Worm (Caenorhabditis elegans): ENCODE results near the gene C49C3.7.

C49C3.7 gene

DNA sequence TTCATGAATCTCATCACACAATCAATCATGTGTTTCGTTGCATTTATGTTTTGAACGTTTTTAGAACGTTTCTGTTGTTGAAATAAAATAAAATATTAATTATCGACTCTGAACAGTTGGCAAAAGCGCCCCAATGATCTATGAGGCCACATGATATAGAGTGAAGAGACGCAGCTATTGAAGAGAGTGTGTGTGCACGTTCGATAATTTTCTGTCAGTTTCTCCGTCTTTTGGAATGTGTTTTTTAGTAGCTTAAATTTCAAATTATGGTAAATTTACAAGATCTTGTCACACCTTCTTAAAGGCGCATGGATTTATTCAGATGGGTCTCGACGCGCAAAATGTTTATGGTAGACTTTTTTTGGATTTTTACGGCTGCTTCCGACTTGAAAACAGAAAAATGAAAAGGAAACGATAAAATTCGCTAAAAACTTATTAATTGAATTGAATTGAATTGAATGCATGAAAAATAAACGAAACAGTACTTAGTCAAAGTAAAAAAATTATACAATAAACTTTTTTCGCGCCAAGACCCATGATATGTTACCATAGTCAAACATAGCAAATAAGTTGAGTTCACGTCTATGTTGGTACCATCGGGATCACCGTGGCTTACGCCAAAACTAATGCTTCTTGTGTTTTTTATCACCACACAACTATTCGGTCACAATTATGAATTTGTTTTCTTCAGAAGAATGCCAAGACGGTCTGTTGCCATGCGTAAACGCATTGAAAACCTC is 1.4 kb downstream of the C49C3.7 start, which contains the start of gene C49C3.15 (continued):
- TF ChIP-seq Y75B8A.6 (GFP tag; IDR thresholded peaks at IDR 0.05) = no peak
- peak in 1 of 2 experiments; percentile 10 for TF ChIP-seq mdl-1 (tag; optimal IDR thresholded peaks at IDR 0.05)
- TF ChIP-seq madf-9 (GFP tag; conservative IDR thresholded peaks at IDR 0.05) = no peak
- no peak for TF ChIP-seq dmd-6 (GFP tag; IDR thresholded peaks at IDR 0.05)
- no peak for TF ChIP-seq arid-1 (GFP tag; conservative IDR thresholded peaks at IDR 0.05)
- no peak for TF ChIP-seq saeg-2 (GFP tag; IDR thresholded peaks at IDR 0.05)
- no peak for TF ChIP-seq spr-3 (GFP tag; optimal IDR thresholded peaks at IDR 0.05)
- no peak for TF ChIP-seq ceh-62 (tag; optimal IDR thresholded peaks at IDR 0.05)
- no peak for TF ChIP-seq fkh-10 (GFP tag; optimal IDR thresholded peaks at IDR 0.05)
- TF ChIP-seq mes-2 (tag; optimal IDR thresholded peaks at IDR 0.05; ENCODE audit: poor library complexity, severe bottlenecking) = peak; percentile 47
- TF ChIP-seq F44E2.7 (GFP tag; IDR thresholded peaks at IDR 0.05) = no peak
- TF ChIP-seq daf-8 (GFP tag; IDR thresholded peaks at IDR 0.05) = no peak
- TF ChIP-seq nhr-41 (GFP tag; IDR thresholded peaks at IDR 0.05) = no peak
- no peak for TF ChIP-seq unc-130 (GFP tag; optimal IDR thresholded peaks at IDR 0.05)

DNA sequence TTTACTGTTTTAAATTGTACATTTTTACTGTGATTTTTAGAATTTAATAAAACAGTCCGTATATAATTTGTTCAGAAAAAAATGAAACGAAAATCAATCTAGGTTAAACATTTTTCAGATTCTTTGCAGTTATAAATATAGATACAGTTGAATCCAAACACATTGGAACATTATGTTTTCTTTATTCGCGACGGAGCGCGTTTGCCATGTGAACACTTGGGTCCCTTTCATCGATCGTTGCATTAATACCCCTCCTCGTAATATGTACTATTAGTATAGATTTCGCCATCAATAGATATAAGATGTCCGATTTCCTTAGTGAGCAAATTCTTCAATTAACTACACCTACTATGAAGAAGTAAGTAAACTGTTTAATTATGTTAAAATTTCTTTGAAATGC is 2.7 kb downstream of the C49C3.7 start, which contains the start of gene C49C3.8:
C49C3.8 (plus strand) TSS at position 173 of the 400 bp plus-strand sequence.
- TF ChIP-seq lin-39 (tag; optimal IDR thresholded peaks at IDR 0.05) = no peak
- peak; percentile 27 for TF ChIP-seq mes-2 (tag; optimal IDR thresholded peaks at IDR 0.05; ENCODE audit: poor library complexity, severe bottlenecking)
- no peak for TF ChIP-seq R02D3.7 (tag; optimal IDR thresholded peaks at IDR 0.05)
- no peak for TF ChIP-seq mdt-29 (GFP tag; IDR thresholded peaks at IDR 0.05)
- peak in 1 of 2 experiments; percentile 51 for TF ChIP-seq lsy-2 (tag; optimal IDR thresholded peaks at IDR 0.05)
- peak; percentile 40 for TF ChIP-seq lin-38 (GFP tag; IDR thresholded peaks at IDR 0.05)
- no peak for TF ChIP-seq nhr-111 (GFP tag; optimal IDR thresholded peaks at IDR 0.05)
- TF ChIP-seq F44E2.7 (GFP tag; IDR thresholded peaks at IDR 0.05) = no peak
- TF ChIP-seq nhr-41 (GFP tag; IDR thresholded peaks at IDR 0.05) = no peak
- no peak for TF ChIP-seq ZK337.2 (GFP tag; IDR thresholded peaks at IDR 0.05)
- TF ChIP-seq zag-1 (tag; optimal IDR thresholded peaks at IDR 0.05) = no peak
- no peak for TF ChIP-seq snpc-1.2 (GFP tag; IDR thresholded peaks at IDR 0.05)
- no peak for TF ChIP-seq lin-1 (GFP tag; IDR thresholded peaks at IDR 0.05)
- peak; percentile 79 for TF ChIP-seq aha-1 (tag)
- no peak for TF ChIP-seq nhr-11 (tag; optimal IDR thresholded peaks at IDR 0.05)
- TF ChIP-seq zfp-2 (tag; optimal IDR thresholded peaks at IDR 0.05) = no peak
- no peak for TF ChIP-seq Y105C5A.15 (GFP tag; IDR thresholded peaks at IDR 0.05)
- TF ChIP-seq ceh-62 (tag; optimal IDR thresholded peaks at IDR 0.05) = no peak
- TF ChIP-seq mep-1 (tag; optimal IDR thresholded peaks at IDR 0.05) = no peak

DNA sequence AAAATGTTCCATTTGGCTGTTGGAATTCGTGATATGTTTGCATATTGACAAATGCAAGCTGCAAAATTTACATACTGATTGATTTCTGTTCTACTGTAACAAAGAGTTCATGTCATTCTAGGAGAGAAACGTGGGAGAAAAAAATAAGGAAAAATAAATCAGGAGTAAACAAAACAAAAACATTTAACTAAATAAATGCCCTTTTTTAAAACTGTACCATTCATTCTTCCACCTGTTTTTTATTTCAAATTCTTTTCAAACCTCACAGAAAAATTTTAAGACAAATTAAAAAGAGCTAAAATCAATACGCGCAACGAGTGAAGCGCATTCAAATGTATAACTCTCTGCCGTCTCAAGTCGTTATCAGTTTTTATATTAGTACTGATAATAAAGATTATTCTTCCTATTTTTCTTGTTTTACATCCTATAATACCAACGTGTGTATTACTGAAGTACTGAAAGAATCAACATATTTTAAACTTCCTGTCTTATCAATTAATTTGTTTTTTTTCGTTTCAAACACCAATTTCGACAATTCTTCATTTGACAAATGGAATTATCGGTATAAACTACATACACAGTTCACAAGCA is 6.7 kb downstream of the C49C3.7 start, which contains the start of gene C49C3.10:
C49C3.10 (minus strand) TSS at position 51 of the 591 bp plus-strand sequence.
- TF ChIP-seq lim-7 (GFP tag; IDR thresholded peaks at IDR 0.05) (no peak), daf-16 (GFP tag; optimal IDR thresholded peaks at IDR 0.05) (no peak), daf-16 (tag; optimal IDR thresholded peaks at IDR 0.05) (peak; percentile 94), nhr-10 (tag; optimal IDR thresholded peaks at IDR 0.05) (no peak), dve-1 (tag; optimal IDR thresholded peaks at IDR 0.05; ENCODE audit: insufficient read depth) (peak; percentile 66), F26F4.8 (GFP tag; conservative IDR thresholded peaks at IDR 0.05) (no peak), ceh-28 (tag; optimal IDR thresholded peaks at IDR 0.05) (no peak), daf-8 (GFP tag; IDR thresholded peaks at IDR 0.05) (no peak), nhr-48 (tag; optimal IDR thresholded peaks at IDR 0.05) (no peak), ctbp-1 (GFP tag; IDR thresholded peaks at IDR 0.05) (no peak), pqm-1 (tag; optimal IDR thresholded peaks at IDR 0.05) (peak; percentile 72), tag-97 (GFP tag; IDR thresholded peaks at IDR 0.05) (no peak), attf-4 (tag; optimal IDR thresholded peaks at IDR 0.05) (no peak), unc-62 (GFP tag; optimal IDR thresholded peaks at IDR 0.05 in 1 of 2) (peak in 1 of 2 experiments; percentile 20), unc-62 (tag; optimal IDR thresholded peaks at IDR 0.05) (no peak), hmg-1.1 (GFP tag; IDR thresholded peaks at IDR 0.05) (no peak), nhr-77 (tag; optimal IDR thresholded peaks at IDR 0.05) (peak; percentile 79), dmd-6 (GFP tag; IDR thresholded peaks at IDR 0.05) (peak; percentile 46), lin-29 (GFP tag; IDR thresholded peaks at IDR 0.05) (no peak), hlh-11 (tag; optimal IDR thresholded peaks at IDR 0.05) (peak; percentile 54), mxl-2 (GFP tag; conservative IDR thresholded peaks at IDR 0.05) (no peak)

Measured in whole organism, L4 larva.